Worm (Caenorhabditis elegans) whole organism, midembryonic: ENCODE data around the gene ensh-1.

Experiments used
- T22C8.4 ChIP-seq: fragments of 200-800 bp; sonication (Bioruptor generic); IDR thresholded peaks from 2 replicates; pipeline ENCODE4 v1.3.6; 2022; ENCODE audit warnings: missing genetic modification characterization, missing compliant biosample characterization
- flt-1 ChIP-seq: fragments of 200-800 bp; sonication (Bioruptor generic); IDR thresholded peaks from 2 replicates; pipeline ENCODE4 v1.3.6; 2022; ENCODE audit warnings: missing genetic modification characterization, missing compliant biosample characterization
- med-1 ChIP-seq: sonication (generic microtip); optimal IDR thresholded peaks from 2 replicates; lab custom pipeline; 2017; ENCODE audit warnings: missing genetic modification characterization, mild to moderate bottlenecking, missing compliant biosample characterization, antibody characterized with exemption, missing genetic modification reagents; ENCODE audit not compliant: insufficient read depth
- ref-1 ChIP-seq: fragments of 200-800 bp; sonication (Bioruptor generic); conservative IDR thresholded peaks from 2 replicates; pipeline ENCODE4 v1.3.6; 2022; ENCODE audit warnings: missing genetic modification reagents, missing genetic modification characterization, missing compliant biosample characterization
- tab-1 ChIP-seq: fragments of 200-800 bp; sonication (Bioruptor generic); IDR thresholded peaks from 2 replicates; pipeline ENCODE4 v1.3.6; 2022; ENCODE audit warnings: missing genetic modification characterization, missing compliant biosample characterization

ce11 chrX:8879349-8879748 is 25.8 kb upstream of the ensh-1 start, which contains the start of gene C06E2.2:
- TF ChIP-seq T22C8.4 = no peak
- TF ChIP-seq flt-1 (GFP tag; lab: Robert Waterston, UW) = no peak
- no peak for TF ChIP-seq ref-1 (GFP tag; lab: Robert Waterston, UW)
- no peak for TF ChIP-seq tab-1 (GFP tag; lab: Robert Waterston, UW)
- no peak for TF ChIP-seq med-1 (GFP tag; lab: Kevin White, UChicago)
